Fruit fly (Drosophila melanogaster) whole organism, prepupa: ENCODE measurements around the gene CG2924.

Source experiments
- CG10631 ChIP-seq: fragments of 200-800 bp; sonication (Bioruptor generic); optimal IDR thresholded peaks from 2 replicates; lab custom pipeline; 2016; ENCODE audit warnings: missing biosample characterization, missing genetic modification characterization
- CG10669 ChIP-seq: fragments of 200-800 bp; sonication (Bioruptor generic); optimal IDR thresholded peaks from 3 replicates; lab custom pipeline; 2018; ENCODE audit warnings: missing biosample characterization, mild to moderate bottlenecking, missing genetic modification characterization, moderate library complexity
- CG11294 ChIP-seq: fragments of 200-800 bp; sonication (Bioruptor generic); IDR thresholded peaks from 2 replicates; pipeline ENCODE4 v1.3.6; 2022; ENCODE audit warnings: missing biosample characterization, missing genetic modification characterization
- CG16779 ChIP-seq: fragments of 200-800 bp; sonication (Bioruptor generic); optimal IDR thresholded peaks from 3 replicates; lab custom pipeline; 2017; ENCODE audit warnings: missing biosample characterization, mild to moderate bottlenecking, missing genetic modification characterization
- CG3032 ChIP-seq: fragments of 200-800 bp; optimal IDR thresholded peaks from 2 replicates; lab custom pipeline; 2019; ENCODE audit warnings: missing biosample characterization, mild to moderate bottlenecking, missing genetic modification characterization, moderate library complexity
- CG31627 ChIP-seq: fragments of 200-800 bp; sonication (Bioruptor generic); optimal IDR thresholded peaks from 3 replicates; lab custom pipeline; 2016; ENCODE audit warnings: missing biosample characterization, missing genetic modification characterization
- CG34406 ChIP-seq: fragments of 200-800 bp; sonication (Bioruptor generic); optimal IDR thresholded peaks from 3 replicates; lab custom pipeline; 2016; ENCODE audit warnings: missing biosample characterization, missing genetic modification characterization
- CG6163 ChIP-seq: fragments of 200-800 bp; sonication (Bioruptor generic); IDR thresholded peaks from 3 replicates; pipeline ENCODE4 v1.3.6; 2022; ENCODE audit warnings: missing biosample characterization, missing genetic modification characterization
- CG6276 ChIP-seq: fragments of 200-800 bp; sonication (Bioruptor generic); optimal IDR thresholded peaks from 2 replicates; lab custom pipeline; 2017; ENCODE audit warnings: missing biosample characterization, mild to moderate bottlenecking, missing genetic modification characterization
- CG6792 ChIP-seq: fragments of 200-800 bp; sonication (Bioruptor generic); optimal IDR thresholded peaks from 3 replicates; lab custom pipeline; 2016; ENCODE audit warnings: missing biosample characterization, missing genetic modification characterization
- CG6808 ChIP-seq: fragments of 200-800 bp; sonication (Bioruptor generic); optimal IDR thresholded peaks from 3 replicates; lab custom pipeline; 2017; ENCODE audit warnings: missing biosample characterization, missing genetic modification characterization, mild to moderate bottlenecking, moderate library complexity, missing genetic modification reagents
- CG6854 ChIP-seq: fragments of 200-800 bp; sonication (Bioruptor generic); optimal IDR thresholded peaks from 2 replicates; lab custom pipeline; 2017; ENCODE audit warnings: missing biosample characterization, mild to moderate bottlenecking, missing genetic modification characterization
- CG7368 ChIP-seq: fragments of 200-800 bp; sonication (Bioruptor generic); optimal IDR thresholded peaks from 3 replicates; lab custom pipeline; 2016; ENCODE audit warnings: missing biosample characterization, missing genetic modification characterization
- CG8119 ChIP-seq: fragments of 200-800 bp; sonication (Bioruptor generic); IDR thresholded peaks from 3 replicates; pipeline ENCODE4 v1.3.6; 2022; ENCODE audit warnings: missing biosample characterization, missing genetic modification characterization
- CG8319 ChIP-seq: fragments of 200-800 bp; sonication (Bioruptor generic); optimal IDR thresholded peaks from 3 replicates; lab custom pipeline; 2016; ENCODE audit warnings: missing biosample characterization, missing genetic modification characterization
- CG8632 ChIP-seq: fragments of 200-800 bp; sonication (Bioruptor generic); optimal IDR thresholded peaks from 3 replicates; lab custom pipeline; 2016; ENCODE audit warnings: missing biosample characterization, missing genetic modification characterization
- CG9139 ChIP-seq: fragments of 200-800 bp; sonication (Bioruptor generic); optimal IDR thresholded peaks from 3 replicates; lab custom pipeline; 2017; ENCODE audit warnings: missing biosample characterization, mild to moderate bottlenecking, missing genetic modification characterization
- Eip78C ChIP-seq: fragments of 200-800 bp; sonication (Bioruptor generic); peaks from one replicate; lab custom pipeline; 2016; ENCODE audit warnings: missing biosample characterization, missing genetic modification characterization
- Ets21C ChIP-seq: fragments of 200-800 bp; sonication (Bioruptor generic); optimal IDR thresholded peaks from 3 replicates; lab custom pipeline; 2016; ENCODE audit warnings: missing biosample characterization, missing genetic modification characterization
- Gug ChIP-seq: fragments of 200-800 bp; sonication (Bioruptor generic); IDR thresholded peaks from 2 replicates; pipeline ENCODE4 v1.3.6; 2022; ENCODE audit warnings: missing biosample characterization, missing genetic modification characterization
- Hr39 ChIP-seq: fragments of 200-800 bp; sonication (Bioruptor generic); optimal IDR thresholded peaks from 2 replicates; lab custom pipeline; 2016; ENCODE audit warnings: missing biosample characterization, missing genetic modification characterization
- Lpt ChIP-seq: fragments of 200-800 bp; sonication (Bioruptor generic); optimal IDR thresholded peaks from 3 replicates; lab custom pipeline; 2016; ENCODE audit warnings: missing biosample characterization, missing genetic modification characterization
- Met ChIP-seq: fragments of 200-800 bp; sonication (Bioruptor generic); optimal IDR thresholded peaks from 3 replicates; lab custom pipeline; 2016; ENCODE audit warnings: missing biosample characterization, missing genetic modification characterization
- OdsH ChIP-seq: fragments of 200-800 bp; sonication (Bioruptor generic); optimal IDR thresholded peaks from 3 replicates; lab custom pipeline; 2016; ENCODE audit warnings: missing biosample characterization, missing genetic modification characterization
- Sox15 ChIP-seq: fragments of 200-800 bp; sonication (Bioruptor generic); optimal IDR thresholded peaks from 3 replicates; lab custom pipeline; 2016; ENCODE audit warnings: missing biosample characterization, missing genetic modification characterization
- cyc ChIP-seq: fragments of 200-800 bp; sonication (Bioruptor generic); optimal IDR thresholded peaks from 3 replicates; lab custom pipeline; 2016; ENCODE audit warnings: missing biosample characterization, missing genetic modification characterization
- dac ChIP-seq: fragments of 200-800 bp; sonication (Bioruptor generic); optimal IDR thresholded peaks from 2 replicates; lab custom pipeline; 2017; ENCODE audit warnings: missing biosample characterization, mild to moderate bottlenecking, missing genetic modification characterization
- dsx ChIP-seq: fragments of 200-800 bp; optimal IDR thresholded peaks from 3 replicates; lab custom pipeline; 2019; ENCODE audit warnings: missing biosample characterization, mild to moderate bottlenecking, missing genetic modification characterization, moderate library complexity; ENCODE audit not compliant: poor library complexity, severe bottlenecking
- eg ChIP-seq: fragments of 200-800 bp; sonication (Bioruptor generic); IDR thresholded peaks from 3 replicates; pipeline ENCODE4 v1.3.6; 2022; ENCODE audit warnings: missing biosample characterization, missing genetic modification characterization
- fd59A ChIP-seq: fragments of 200-800 bp; sonication (Bioruptor generic); optimal IDR thresholded peaks from 2 replicates; lab custom pipeline; 2017; ENCODE audit warnings: missing biosample characterization, mild to moderate bottlenecking, missing genetic modification characterization, missing genetic modification reagents
- fd85E ChIP-seq: fragments of 200-800 bp; sonication (Bioruptor generic); optimal IDR thresholded peaks from 3 replicates; lab custom pipeline; 2016; ENCODE audit warnings: missing biosample characterization, missing genetic modification characterization
- lz ChIP-seq: fragments of 200-800 bp; sonication (Bioruptor generic); optimal IDR thresholded peaks from 3 replicates; lab custom pipeline; 2016; ENCODE audit warnings: missing biosample characterization, missing genetic modification characterization
- net ChIP-seq: fragments of 200-800 bp; sonication (Bioruptor generic); optimal IDR thresholded peaks from 3 replicates; lab custom pipeline; 2016; ENCODE audit warnings: missing biosample characterization, missing genetic modification characterization
- salr ChIP-seq, 2 experiments: fragments of 200-800 bp; sonication (Bioruptor generic); optimal IDR thresholded peaks; 3 replicates each; lab custom pipeline; 2016 to 2018; ENCODE audit warnings: missing biosample characterization in 2 of 2, missing genetic modification characterization in 2 of 2, mild to moderate bottlenecking in 1 of 2
- spab ChIP-seq: fragments of 200-800 bp; sonication (Bioruptor generic); optimal IDR thresholded peaks from 2 replicates; lab custom pipeline; 2017; ENCODE audit warnings: missing biosample characterization, mild to moderate bottlenecking, missing genetic modification characterization, missing genetic modification reagents
- svp ChIP-seq: fragments of 200-800 bp; sonication (Bioruptor generic); peaks from one replicate; lab custom pipeline; 2016; ENCODE audit warnings: missing biosample characterization, missing genetic modification characterization
- topi ChIP-seq: fragments of 200-800 bp; sonication (Bioruptor generic); optimal IDR thresholded peaks from 3 replicates; lab custom pipeline; 2016; ENCODE audit warnings: missing biosample characterization, missing genetic modification characterization
- vri ChIP-seq: fragments of 200-800 bp; sonication (Bioruptor generic); optimal IDR thresholded peaks from 3 replicates; lab custom pipeline; 2016; ENCODE audit warnings: missing biosample characterization, mild to moderate bottlenecking, missing genetic modification characterization

The CG2924 gene

DNA sequence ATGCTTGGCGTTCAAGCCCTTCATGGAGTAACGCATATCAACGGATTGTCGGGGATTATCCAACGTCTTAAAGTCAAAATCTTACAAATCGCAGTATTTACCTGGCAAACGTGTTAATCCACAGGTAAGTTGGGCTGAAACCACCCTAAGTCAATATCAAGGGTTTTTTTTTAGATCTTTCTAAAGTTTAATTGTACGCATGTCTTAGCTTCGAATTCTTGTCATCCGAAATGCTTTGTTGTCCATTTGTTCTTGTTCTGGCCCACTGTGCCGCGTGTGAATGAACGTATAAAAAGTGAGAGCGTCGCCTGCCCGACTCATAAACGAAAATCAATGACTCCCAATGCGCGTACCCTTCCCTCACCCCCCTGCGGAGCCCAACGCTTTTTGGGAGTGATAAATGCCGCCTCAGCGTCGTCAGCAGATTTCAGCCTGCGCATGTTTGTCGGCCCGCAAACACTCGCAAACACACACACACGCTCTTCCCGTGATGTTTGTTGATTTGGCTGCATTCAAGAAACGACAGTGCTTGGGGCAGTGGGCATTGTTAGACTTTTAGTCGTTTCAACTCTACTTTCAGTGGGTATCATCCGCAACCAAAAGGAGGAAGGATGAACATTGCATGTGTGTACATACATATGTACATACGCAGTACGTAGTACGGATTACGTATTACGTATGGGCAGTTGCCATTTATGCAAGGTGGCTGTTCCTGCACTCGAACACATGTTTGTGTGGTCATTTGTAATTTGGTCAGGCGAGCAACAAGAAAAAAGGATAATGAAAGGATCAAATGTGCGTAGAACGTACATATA is 25.9 kb upstream of the CG2924 start (continued):
- TF ChIP-seq svp (GFP tag; lab: Kevin White, UChicago) (peak; percentile 98), spab (GFP tag; lab: Kevin White, UChicago) (peak; percentile 90), cyc (peak; percentile 93), lz (peak; percentile 96), fd59A (peak; percentile 95), CG34406 (GFP tag; lab: Kevin White, UChicago) (peak; percentile 93), CG8119 (GFP tag; lab: Robert Waterston, UW) (peak; percentile 87), topi (peak; percentile 97), dsx (GFP tag; lab: Kevin White, UChicago) (peak; percentile 78), Sox15 (peak; percentile 92), fd85E (peak; percentile 88), OdsH (GFP tag; lab: Kevin White, UChicago) (peak; percentile 94), CG6792 (GFP tag; lab: Kevin White, UChicago) (peak; percentile 96), Lpt (peak; percentile 90), Ets21C (GFP tag; lab: Kevin White, UChicago) (peak; percentile 94), Hr39 (GFP tag; lab: Kevin White, UChicago) (peak; percentile 94), CG6276 (GFP tag; lab: Kevin White, UChicago) (peak; percentile 93), CG6854 (peak; percentile 89), Eip78C (peak; percentile 99), net (peak; percentile 95), CG10631 (GFP tag; lab: Kevin White, UChicago) (peak; percentile 92), CG6808 (GFP tag; lab: Kevin White, UChicago) (peak; percentile 94), CG8319 (GFP tag; lab: Kevin White, UChicago) (peak; percentile 91), Gug (0 out of 2 replicates have a peak, but pooled peaks have one; percentile 60), CG7368 (GFP tag; lab: Kevin White, UChicago) (peak; percentile 90), Met (GFP tag; lab: Kevin White, UChicago) (peak; percentile 97), salr (GFP tag; optimal IDR thresholded peaks at IDR 0.05; lab: Kevin White, UChicago) (peak; percentile 78 to 93), CG8632 (GFP tag; lab: Kevin White, UChicago) (peak; percentile 93)

dm6 chrX:2295435-2296229 is 25.1 kb upstream of the CG2924 start, which contains the start of gene Raf:
Gene Raf (plus strand): TSS chrX:2295466.
- TF ChIP-seq dac, result no peak
- no peak for TF ChIP-seq fd59A
- no peak for TF ChIP-seq CG9139 (GFP tag; lab: Kevin White, UChicago)
- no peak for TF ChIP-seq CG16779 (tag; lab: Kevin White, UChicago)
- TF ChIP-seq eg (GFP tag; lab: Robert Waterston, UW), result 0 out of 3 replicates have a peak, but pooled peaks have one; percentile 70
- no peak for TF ChIP-seq CG3032 (tag; lab: Kevin White, UChicago)
- peak; percentile 36 for TF ChIP-seq CG6854
- peak; percentile 1 for TF ChIP-seq CG10669 (GFP tag; lab: Kevin White, UChicago)
- peak; percentile 10; the same call in 1 of the 3 replicates for TF ChIP-seq CG6163 (GFP tag; lab: Robert Waterston, UW)
- 0 out of 2 replicates have a peak, but pooled peaks have one; percentile 68 for TF ChIP-seq CG11294 (GFP tag; lab: Robert Waterston, UW)
- TF ChIP-seq vri (GFP tag; lab: Kevin White, UChicago), result peak; percentile 96
- TF ChIP-seq Eip78C, result no peak
- no peak for TF ChIP-seq CG31627 (GFP tag; lab: Kevin White, UChicago)
- no peak for TF ChIP-seq Sox15
